Worm (Caenorhabditis elegans) whole organism, midembryonic: ENCODE data around the gene prp-18.

Experiments
- T22C8.4 ChIP-seq: fragments of 200-800 bp; sonication (Bioruptor generic); IDR thresholded peaks from 2 replicates; pipeline ENCODE4 v1.3.6; 2022; ENCODE audit warnings: missing genetic modification characterization, missing compliant biosample characterization
- cog-1 ChIP-seq: sonication (generic microtip); optimal IDR thresholded peaks from 2 replicates; lab custom pipeline; 2016; ENCODE audit warnings: missing genetic modification characterization, missing compliant biosample characterization
- flt-1 ChIP-seq: fragments of 200-800 bp; sonication (Bioruptor generic); IDR thresholded peaks from 2 replicates; pipeline ENCODE4 v1.3.6; 2022; ENCODE audit warnings: missing genetic modification characterization, missing compliant biosample characterization
- klf-2 ChIP-seq: fragments of 200-800 bp; sonication (Bioruptor generic); conservative IDR thresholded peaks from 2 replicates; pipeline ENCODE4 v1.3.6; 2022; ENCODE audit warnings: missing genetic modification reagents, missing genetic modification characterization, missing compliant biosample characterization
- med-1 ChIP-seq: sonication (generic microtip); optimal IDR thresholded peaks from 2 replicates; lab custom pipeline; 2017; ENCODE audit warnings: missing genetic modification characterization, mild to moderate bottlenecking, missing compliant biosample characterization, antibody characterized with exemption, missing genetic modification reagents; ENCODE audit not compliant: insufficient read depth
- ref-1 ChIP-seq: fragments of 200-800 bp; sonication (Bioruptor generic); conservative IDR thresholded peaks from 2 replicates; pipeline ENCODE4 v1.3.6; 2022; ENCODE audit warnings: missing genetic modification reagents, missing genetic modification characterization, missing compliant biosample characterization
- tab-1 ChIP-seq: fragments of 200-800 bp; sonication (Bioruptor generic); IDR thresholded peaks from 2 replicates; pipeline ENCODE4 v1.3.6; 2022; ENCODE audit warnings: missing genetic modification characterization, missing compliant biosample characterization
- ztf-23 ChIP-seq: fragments of 200-800 bp; sonication (Bioruptor generic); IDR thresholded peaks from 2 replicates; pipeline ENCODE4 v1.3.6; 2022; ENCODE audit warnings: missing genetic modification reagents, missing genetic modification characterization, missing compliant biosample characterization
- ztf-29 ChIP-seq: fragments of 200-800 bp; sonication (Bioruptor generic); IDR thresholded peaks from 2 replicates; pipeline ENCODE4 v1.3.6; 2022; ENCODE audit warnings: missing genetic modification reagents, missing genetic modification characterization, missing compliant biosample characterization

Gene prp-18

ce11 chrIV:9884257-9884656 lies at the start of gene prp-18, which contains the start of gene mccc-1:
Gene prp-18 (minus strand): TSS chrIV:9884383.
Gene mccc-1 (plus strand): TSS chrIV:9884570.
- TF ChIP-seq klf-2 (GFP tag; lab: Robert Waterston, UW) (no peak), T22C8.4 (GFP tag; lab: Robert Waterston, UW) (no peak), cog-1 (tag; lab: Kevin White, UChicago) (no peak), ztf-23 (no peak), tab-1 (no peak), flt-1 (GFP tag; lab: Robert Waterston, UW) (no peak), ztf-29 (GFP tag; lab: Robert Waterston, UW) (no peak), ref-1 (GFP tag; lab: Robert Waterston, UW) (no peak), med-1 (GFP tag; lab: Kevin White, UChicago) (no peak)

ce11 chrIV:9933580-9933979 lies 49.4 kb upstream of the prp-18 start, which contains the start of gene spe-29:
Gene spe-29 (plus strand): TSS chrIV:9933880.
- TF ChIP-seq med-1 (GFP tag; lab: Kevin White, UChicago) (no peak), cog-1 (tag; lab: Kevin White, UChicago) (no peak), T22C8.4 (GFP tag; lab: Robert Waterston, UW) (no peak), tab-1 (no peak), flt-1 (GFP tag; lab: Robert Waterston, UW) (no peak), ztf-23 (no peak)

ce11 chrIV:9932055-9932454 lies 47.9 kb upstream of the prp-18 start, which contains the start of the genes trmt-10A and F25H8.2:
Gene trmt-10A (minus strand): TSS chrIV:9932213.
Gene F25H8.2 (plus strand): TSS chrIV:9932235.
- TF ChIP-seq med-1 (GFP tag; lab: Kevin White, UChicago) (no peak), ref-1 (GFP tag; lab: Robert Waterston, UW) (no peak), cog-1 (tag; lab: Kevin White, UChicago) (no peak), flt-1 (GFP tag; lab: Robert Waterston, UW) (no peak), ztf-29 (GFP tag; lab: Robert Waterston, UW) (no peak), tab-1 (no peak), T22C8.4 (GFP tag; lab: Robert Waterston, UW) (no peak), klf-2 (GFP tag; lab: Robert Waterston, UW) (no peak), ztf-23 (no peak)

ce11 chrIV:9928180-9928896 lies 44.2 kb upstream of the prp-18 start, which contains the start of gene dur-1:
Gene dur-1 (minus strand): TSS chrIV:9928230.
- TF ChIP-seq tab-1 (no peak), ztf-29 (GFP tag; lab: Robert Waterston, UW) (no peak), T22C8.4 (GFP tag; lab: Robert Waterston, UW) (no peak), ztf-23 (no peak), med-1 (GFP tag; lab: Kevin White, UChicago) (no peak), klf-2 (GFP tag; lab: Robert Waterston, UW) (no peak)

- no peak for TF ChIP-seq med-1 (GFP tag; lab: Kevin White, UChicago)
- no peak for TF ChIP-seq ztf-29 (GFP tag; lab: Robert Waterston, UW)
- TF ChIP-seq flt-1 (GFP tag; lab: Robert Waterston, UW): no peak
- TF ChIP-seq tab-1: no peak
- no peak for TF ChIP-seq ztf-23
- no peak for TF ChIP-seq ref-1 (GFP tag; lab: Robert Waterston, UW)
- no peak for TF ChIP-seq klf-2 (GFP tag; lab: Robert Waterston, UW)
- TF ChIP-seq cog-1 (tag; lab: Kevin White, UChicago): no peak
- no peak for TF ChIP-seq T22C8.4 (GFP tag; lab: Robert Waterston, UW)
Measured at ce11 chrIV:9924419-9924818, 40.2 kb upstream of the prp-18 start.

ce11 chrIV:9920426-9920825 lies 36.2 kb upstream of the prp-18 start:
- no peak for TF ChIP-seq cog-1 (tag; lab: Kevin White, UChicago)
- no peak for TF ChIP-seq ztf-29 (GFP tag; lab: Robert Waterston, UW)
- TF ChIP-seq ref-1 (GFP tag; lab: Robert Waterston, UW): no peak
- TF ChIP-seq flt-1 (GFP tag; lab: Robert Waterston, UW): no peak
- no peak for TF ChIP-seq tab-1
- TF ChIP-seq klf-2 (GFP tag; lab: Robert Waterston, UW): no peak
- TF ChIP-seq med-1 (GFP tag; lab: Kevin White, UChicago): no peak
- no peak for TF ChIP-seq ztf-23
- no peak for TF ChIP-seq T22C8.4 (GFP tag; lab: Robert Waterston, UW)

- no peak for TF ChIP-seq klf-2 (GFP tag; lab: Robert Waterston, UW)
Measured at ce11 chrIV:9918021-9918420, 33.8 kb upstream of the prp-18 start.

ce11 chrIV:9916224-9916623 lies 32.0 kb upstream of the prp-18 start, which contains the start of gene bed-3:
Gene bed-3 (plus strand): TSS chrIV:9916524.
- TF ChIP-seq ref-1 (GFP tag; lab: Robert Waterston, UW): no peak
- no peak for TF ChIP-seq flt-1 (GFP tag; lab: Robert Waterston, UW)
- TF ChIP-seq ztf-23: no peak
- TF ChIP-seq med-1 (GFP tag; lab: Kevin White, UChicago): no peak
- no peak for TF ChIP-seq cog-1 (tag; lab: Kevin White, UChicago)
- no peak for TF ChIP-seq tab-1
- TF ChIP-seq ztf-29 (GFP tag; lab: Robert Waterston, UW): no peak
- TF ChIP-seq T22C8.4 (GFP tag; lab: Robert Waterston, UW): no peak
- no peak for TF ChIP-seq klf-2 (GFP tag; lab: Robert Waterston, UW)

- TF ChIP-seq ref-1 (GFP tag; lab: Robert Waterston, UW) (no peak), cog-1 (tag; lab: Kevin White, UChicago) (no peak)
Measured at ce11 chrIV:9915128-9915527, 30.9 kb upstream of the prp-18 start.

ce11 chrIV:9913064-9913463 lies 28.9 kb upstream of the prp-18 start:
- TF ChIP-seq flt-1 (GFP tag; lab: Robert Waterston, UW) (no peak), ref-1 (GFP tag; lab: Robert Waterston, UW) (no peak), tab-1 (no peak), cog-1 (tag; lab: Kevin White, UChicago) (no peak), klf-2 (GFP tag; lab: Robert Waterston, UW) (no peak), T22C8.4 (GFP tag; lab: Robert Waterston, UW) (no peak), med-1 (GFP tag; lab: Kevin White, UChicago) (no peak), ztf-23 (no peak), ztf-29 (GFP tag; lab: Robert Waterston, UW) (no peak)
